Worm (Caenorhabditis elegans): ENCODE data around the gene best-17.

The best-17 gene

ce11 chrIII:609549-609948 is at the start of gene best-17:
best-17 (minus strand) TSS chrIII:609649.
- TF ChIP-seq mbf-1 (tag; optimal IDR thresholded peaks at IDR 0.05) (no peak), ZK546.5 (tag; optimal IDR thresholded peaks at IDR 0.05) (no peak), nhr-237 (tag; optimal IDR thresholded peaks at IDR 0.05) (no peak), ceh-82 (tag; optimal IDR thresholded peaks at IDR 0.05) (no peak), lsy-2 (tag; optimal IDR thresholded peaks at IDR 0.05) (no peak), ceh-16 (tag; optimal IDR thresholded peaks at IDR 0.05) (no peak)

ce11 chrIII:658357-658756 is 48.9 kb upstream of the best-17 start, which contains the start of gene C09F5.1:
C09F5.1 (plus strand) TSS chrIII:658709.
- TF ChIP-seq nhr-25 (tag; optimal IDR thresholded peaks at IDR 0.05) (peak; percentile 49), unc-62 (GFP tag; optimal IDR thresholded peaks at IDR 0.05) (no peak), nhr-129 (tag; optimal IDR thresholded peaks at IDR 0.05) (peak; percentile 17)

ce11 chrIII:657241-657640 is 47.8 kb upstream of the best-17 start:
- TF ChIP-seq sem-4 (tag; optimal IDR thresholded peaks at IDR 0.05) (peak; percentile 1), nhr-77 (tag; optimal IDR thresholded peaks at IDR 0.05) (no peak), ceh-16 (tag; optimal IDR thresholded peaks at IDR 0.05) (no peak), nhr-25 (tag; optimal IDR thresholded peaks at IDR 0.05) (peak; percentile 52), lsy-2 (tag; optimal IDR thresholded peaks at IDR 0.05) (no peak), blmp-1 (tag; optimal IDR thresholded peaks at IDR 0.05; ENCODE audit: insufficient read depth) (peak; percentile 24)

- peak; percentile 33 for TF ChIP-seq nhr-25 (tag; optimal IDR thresholded peaks at IDR 0.05)
- TF ChIP-seq sma-9 (GFP tag; optimal IDR thresholded peaks at IDR 0.05), result no peak
- no peak for TF ChIP-seq sma-9 (tag; optimal IDR thresholded peaks at IDR 0.05)
- no peak for TF ChIP-seq mab-5 (tag; optimal IDR thresholded peaks at IDR 0.05)
- TF ChIP-seq elt-1 (tag; optimal IDR thresholded peaks at IDR 0.05), result no peak
- TF ChIP-seq nhr-21 (tag; optimal IDR thresholded peaks at IDR 0.05), result no peak
- TF ChIP-seq nhr-129 (tag; optimal IDR thresholded peaks at IDR 0.05), result no peak
- no peak for TF ChIP-seq unc-39 (tag; optimal IDR thresholded peaks at IDR 0.05)
Observed at ce11 chrIII:656660-657059, 47.2 kb upstream of the best-17 start.

- TF ChIP-seq nhr-25 (tag; optimal IDR thresholded peaks at IDR 0.05) (peak; percentile 26), unc-62 (GFP tag; optimal IDR thresholded peaks at IDR 0.05) (no peak)
Observed at ce11 chrIII:654365-654764, 44.9 kb upstream of the best-17 start.

ce11 chrIII:651587-651986 is 42.1 kb upstream of the best-17 start:
- TF ChIP-seq C34F6.9 (tag; optimal IDR thresholded peaks at IDR 0.05) (no peak), sma-9 (GFP tag; optimal IDR thresholded peaks at IDR 0.05) (peak; percentile 8), sma-9 (tag; optimal IDR thresholded peaks at IDR 0.05) (no peak), nhr-21 (tag; optimal IDR thresholded peaks at IDR 0.05) (no peak), unc-55 (GFP tag; optimal IDR thresholded peaks at IDR 0.05) (no peak), fos-1 (tag; optimal IDR thresholded peaks at IDR 0.05) (peak; percentile 97), nhr-129 (tag; optimal IDR thresholded peaks at IDR 0.05) (no peak), crh-2 (tag; optimal IDR thresholded peaks at IDR 0.05) (peak; percentile 81), ceh-16 (tag; optimal IDR thresholded peaks at IDR 0.05) (peak; percentile 8)

- no peak for TF ChIP-seq F13H6.1 (tag; optimal IDR thresholded peaks at IDR 0.05)
- TF ChIP-seq blmp-1 (tag; optimal IDR thresholded peaks at IDR 0.05; ENCODE audit: insufficient read depth), result peak; percentile 24
- TF ChIP-seq sma-3 (GFP tag; optimal IDR thresholded peaks at IDR 0.05), result peak; percentile 65
- peak; percentile 33 for TF ChIP-seq nhr-25 (tag; optimal IDR thresholded peaks at IDR 0.05)
Observed at ce11 chrIII:650539-650938, 41.1 kb upstream of the best-17 start.

- TF ChIP-seq elt-1 (tag; optimal IDR thresholded peaks at IDR 0.05), result no peak
- no peak for TF ChIP-seq ama-1 (optimal IDR thresholded peaks at IDR 0.05)
- no peak for TF ChIP-seq ceh-82 (tag; optimal IDR thresholded peaks at IDR 0.05)
- no peak for TF ChIP-seq blmp-1 (tag; optimal IDR thresholded peaks at IDR 0.05; ENCODE audit: insufficient read depth)
- TF ChIP-seq snpc-4 (tag; optimal IDR thresholded peaks at IDR 0.05), result no peak
- TF ChIP-seq egl-27 (tag; optimal IDR thresholded peaks at IDR 0.05), result no peak
- no peak for TF ChIP-seq sma-9 (GFP tag; optimal IDR thresholded peaks at IDR 0.05)
- TF ChIP-seq sma-9 (tag; optimal IDR thresholded peaks at IDR 0.05), result no peak
- TF ChIP-seq zag-1 (tag; optimal IDR thresholded peaks at IDR 0.05), result no peak
- TF ChIP-seq F13H6.1 (tag; optimal IDR thresholded peaks at IDR 0.05), result no peak
- no peak for TF ChIP-seq alr-1 (tag; optimal IDR thresholded peaks at IDR 0.05)
- TF ChIP-seq ztf-4 (tag; optimal IDR thresholded peaks at IDR 0.05), result no peak
Observed at ce11 chrIII:649935-650334, 40.5 kb upstream of the best-17 start.

Data from whole organism, L2 larva.